Worm (Caenorhabditis elegans) whole organism, L4 larva: Measurements from ENCODE around the gene C05E7.3.

Experiments
- D1046.2 ChIP-seq: fragments of 200-800 bp; sonication (Bioruptor generic); IDR thresholded peaks from 2 replicates; pipeline ENCODE4 v1.3.6; 2022; ENCODE audit warnings: missing genetic modification characterization, missing compliant biosample characterization
- F37D6.2 ChIP-seq: sonication (generic microtip); optimal IDR thresholded peaks from 2 replicates; lab custom pipeline; 2016; ENCODE audit warnings: mild to moderate bottlenecking, missing genetic modification characterization, missing compliant biosample characterization
- F49E8.2 ChIP-seq: sonication (generic microtip); optimal IDR thresholded peaks from 2 replicates; lab custom pipeline; 2016; ENCODE audit warnings: missing compliant biosample characterization, mild to moderate bottlenecking, missing genetic modification characterization, borderline replicate concordance
- Y75B8A.6 ChIP-seq: fragments of 200-800 bp; sonication (Bioruptor generic); IDR thresholded peaks from 2 replicates; pipeline ENCODE4 v1.3.6; 2022; ENCODE audit warnings: missing genetic modification reagents, missing genetic modification characterization, missing compliant biosample characterization
- aha-1 ChIP-seq: fragments of 150-350 bp; peaks from one replicate; lab custom pipeline; 2014; ENCODE audit warnings: missing biosample characterization, missing genetic modification characterization
- aly-2 ChIP-seq: sonication (generic microtip); optimal IDR thresholded peaks from 2 replicates; lab custom pipeline; 2018; ENCODE audit warnings: missing biosample characterization, missing genetic modification characterization
- arid-1 ChIP-seq: fragments of 200-800 bp; sonication (Bioruptor generic); conservative IDR thresholded peaks from 2 replicates; pipeline ENCODE4 v1.3.6; 2022; ENCODE audit warnings: missing genetic modification reagents, missing genetic modification characterization, missing compliant biosample characterization
- attf-4 ChIP-seq: sonication (generic microtip); optimal IDR thresholded peaks from 3 replicates; lab custom pipeline; 2017; ENCODE audit warnings: missing biosample characterization, missing genetic modification characterization
- ces-1 ChIP-seq: fragments of 150-350 bp; sonication (generic microtip); optimal IDR thresholded peaks from 4 replicates; lab custom pipeline; 2014; ENCODE audit warnings: missing biosample characterization, missing genetic modification reagents, missing genetic modification characterization
- daf-12 ChIP-seq: fragments of 150-350 bp; optimal IDR thresholded peaks from 2 replicates; lab custom pipeline; 2014; ENCODE audit warnings: missing biosample characterization, missing genetic modification reagents, missing genetic modification characterization
- daf-16 ChIP-seq, 3 experiments: sonication (generic microtip); optimal IDR thresholded peaks; 2 replicates each; lab custom pipeline; 2016 to 2017; ENCODE audit warnings: missing genetic modification characterization in 3 of 3, missing genetic modification reagents in 3 of 3, mild to moderate bottlenecking in 2 of 3, missing compliant biosample characterization in 2 of 3, missing biosample characterization in 1 of 3, moderate library complexity in 1 of 3
- daf-19 ChIP-seq: fragments of 200-800 bp; sonication (Bioruptor generic); conservative IDR thresholded peaks from 2 replicates; pipeline ENCODE4 v1.3.6; 2022; ENCODE audit warnings: missing genetic modification characterization, missing compliant biosample characterization
- daf-8 ChIP-seq: fragments of 200-800 bp; sonication (Bioruptor generic); IDR thresholded peaks from 2 replicates; pipeline ENCODE4 v1.3.6; 2022; ENCODE audit warnings: missing genetic modification characterization, missing compliant biosample characterization
- dmd-9 ChIP-seq: fragments of 200-800 bp; sonication (Bioruptor generic); IDR thresholded peaks from 2 replicates; pipeline ENCODE4 v1.3.6; 2022; ENCODE audit warnings: missing genetic modification reagents, missing genetic modification characterization, missing compliant biosample characterization
- dve-1 ChIP-seq: sonication (generic microtip); optimal IDR thresholded peaks from 2 replicates; lab custom pipeline; 2017; ENCODE audit warnings: antibody characterized with exemption, mild to moderate bottlenecking, missing genetic modification characterization, missing compliant biosample characterization; ENCODE audit not compliant: insufficient read depth
- egl-27 ChIP-seq: sonication (generic microtip); optimal IDR thresholded peaks from 3 replicates; lab custom pipeline; 2017; ENCODE audit warnings: missing biosample characterization, missing genetic modification reagents, missing genetic modification characterization
- gei-8 ChIP-seq: fragments of 200-800 bp; sonication (Bioruptor generic); optimal IDR thresholded peaks from 2 replicates; lab custom pipeline; 2018; ENCODE audit warnings: mild to moderate bottlenecking, missing genetic modification characterization, missing compliant biosample characterization
- hlh-11 ChIP-seq: fragments of 200-800 bp; sonication (Bioruptor generic); optimal IDR thresholded peaks from 2 replicates; lab custom pipeline; 2018; ENCODE audit warnings: mild to moderate bottlenecking, missing genetic modification characterization, missing compliant biosample characterization
- hlh-30 ChIP-seq: sonication (generic microtip); optimal IDR thresholded peaks from 2 replicates; lab custom pipeline; 2017; ENCODE audit warnings: antibody characterized with exemption, mild to moderate bottlenecking, missing genetic modification characterization, missing compliant biosample characterization; ENCODE audit not compliant: insufficient read depth
- lin-13 ChIP-seq: fragments of 150-350 bp; optimal IDR thresholded peaks from 2 replicates; lab custom pipeline; 2014; ENCODE audit warnings: missing biosample characterization, missing genetic modification reagents, missing genetic modification characterization
- lin-15B ChIP-seq: fragments of 150-350 bp; sonication (generic microtip); optimal IDR thresholded peaks from 3 replicates; lab custom pipeline; 2014; ENCODE audit warnings: missing biosample characterization, missing genetic modification characterization
- lin-39 ChIP-seq: fragments of 150-350 bp; optimal IDR thresholded peaks from 2 replicates; lab custom pipeline; 2014; ENCODE audit warnings: missing biosample characterization, missing genetic modification reagents, missing genetic modification characterization
- lsy-2 ChIP-seq, 2 experiments: fragments of 150-350 bp in 1 of 2; sonication (generic microtip) in 1 of 2; optimal IDR thresholded peaks; 2 replicates each; lab custom pipeline; 2014 to 2017; ENCODE audit warnings: missing biosample characterization in 2 of 2, missing genetic modification characterization in 2 of 2
- madf-9 ChIP-seq: fragments of 200-800 bp; sonication (Bioruptor generic); conservative IDR thresholded peaks from 2 replicates; pipeline ENCODE4 v1.3.6; 2022; ENCODE audit warnings: missing genetic modification reagents, missing genetic modification characterization, missing compliant biosample characterization
- mdl-1 ChIP-seq, 2 experiments: fragments of 150-350 bp in 1 of 2; sonication (generic microtip) in 1 of 2; optimal IDR thresholded peaks; 2 replicates each; lab custom pipeline; 2014 to 2017; ENCODE audit warnings: missing biosample characterization in 2 of 2, missing genetic modification characterization in 2 of 2
- mdt-29 ChIP-seq: fragments of 200-800 bp; sonication (Bioruptor generic); IDR thresholded peaks from 2 replicates; pipeline ENCODE4 v1.3.6; 2022; ENCODE audit warnings: missing genetic modification reagents, missing genetic modification characterization, missing compliant biosample characterization
- mep-1 ChIP-seq: fragments of 150-350 bp; sonication (generic microtip); optimal IDR thresholded peaks from 3 replicates; lab custom pipeline; 2014; ENCODE audit warnings: missing biosample characterization, missing genetic modification characterization
- mxl-2 ChIP-seq: fragments of 200-800 bp; sonication (Bioruptor generic); conservative IDR thresholded peaks from 2 replicates; pipeline ENCODE4 v1.3.6; 2022; ENCODE audit warnings: missing genetic modification reagents, missing genetic modification characterization, missing compliant biosample characterization
- nhr-11 ChIP-seq: fragments of 150-350 bp; optimal IDR thresholded peaks from 2 replicates; lab custom pipeline; 2014; ENCODE audit warnings: missing biosample characterization, missing genetic modification characterization
- nhr-6 ChIP-seq: fragments of 150-350 bp; optimal IDR thresholded peaks from 2 replicates; lab custom pipeline; 2014; ENCODE audit warnings: missing biosample characterization, missing genetic modification characterization
- pha-4 ChIP-seq, 2 experiments: fragments of 150-350 bp in 1 of 2; fragments of 200-800 bp in 1 of 2; sonication (Bioruptor generic) in 1 of 2; IDR thresholded peaks in 1 of 2; optimal IDR thresholded peaks in 1 of 2; 2 replicates each; pipeline versions ENCODE4 v1.3.6 to Lab custom; 2014 to 2022; ENCODE audit warnings: missing genetic modification characterization in 2 of 2, missing genetic modification reagents in 2 of 2, missing biosample characterization in 1 of 2, missing compliant biosample characterization in 1 of 2
- rbr-2 ChIP-seq: sonication (generic microtip); optimal IDR thresholded peaks from 2 replicates; lab custom pipeline; 2016; ENCODE audit warnings: missing genotype, missing genetic modification characterization, missing compliant biosample characterization
- saeg-2 ChIP-seq: fragments of 200-800 bp; sonication (Bioruptor generic); IDR thresholded peaks from 2 replicates; pipeline ENCODE4 v1.3.6; 2022; ENCODE audit warnings: missing genetic modification reagents, missing genetic modification characterization, missing compliant biosample characterization
- snpc-1.2 ChIP-seq: fragments of 200-800 bp; sonication (Bioruptor generic); IDR thresholded peaks from 2 replicates; pipeline ENCODE4 v1.3.6; 2022; ENCODE audit warnings: missing genetic modification reagents, missing genetic modification characterization, missing compliant biosample characterization
- spr-1 ChIP-seq: sonication (generic microtip); optimal IDR thresholded peaks from 2 replicates; lab custom pipeline; 2016; ENCODE audit warnings: mild to moderate bottlenecking, missing genetic modification characterization, missing compliant biosample characterization
- tra-1 ChIP-seq: fragments of 200-800 bp; sonication (Bioruptor generic); IDR thresholded peaks from 2 replicates; pipeline ENCODE4 v1.3.6; 2022; ENCODE audit warnings: missing genetic modification reagents, missing genetic modification characterization, missing compliant biosample characterization
- unc-130 ChIP-seq: sonication (generic microtip); optimal IDR thresholded peaks from 2 replicates; lab custom pipeline; 2016; ENCODE audit warnings: missing genetic modification reagents, missing genetic modification characterization, missing compliant biosample characterization
- unc-62 ChIP-seq, 3 experiments: fragments of 150-350 bp in 1 of 3; sonication (generic microtip); optimal IDR thresholded peaks in 2 of 3; peaks in 1 of 3; 1 replicate in 1 of 3; 2 replicates in 2 of 3; lab custom pipeline; 2014 to 2017; ENCODE audit warnings: missing biosample characterization in 3 of 3, missing genetic modification characterization in 3 of 3, missing genetic modification reagents in 3 of 3, missing genotype in 1 of 3
- ztf-7 ChIP-seq: fragments of 150-350 bp; optimal IDR thresholded peaks from 2 replicates; lab custom pipeline; 2014; ENCODE audit warnings: missing biosample characterization, missing genetic modification characterization

Gene C05E7.3

DNA sequence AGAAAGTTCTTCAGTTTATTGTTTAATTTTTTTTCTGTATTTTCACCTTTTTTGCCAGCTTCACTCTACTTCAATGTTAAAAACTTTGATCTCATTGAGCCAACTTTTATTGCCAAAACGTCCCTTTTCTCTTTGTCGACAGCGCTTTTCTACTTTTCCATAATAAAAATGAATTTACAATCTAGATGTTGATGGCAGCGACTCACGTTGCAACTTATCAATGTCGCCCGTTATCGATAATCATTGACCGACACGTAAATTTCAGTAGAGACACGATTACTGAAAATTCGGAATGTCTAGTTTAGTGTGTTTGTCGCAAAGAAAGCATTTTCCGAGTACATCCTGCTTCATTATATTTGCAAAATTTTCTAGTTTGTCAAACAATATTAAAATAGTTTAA, 33.3 kb upstream of the C05E7.3 start (continued):
- TF ChIP-seq unc-62 (GFP tag; optimal IDR thresholded peaks at IDR 0.05 in 1 of 2; lab: Kevin White, UChicago) (peak in 1 of 2 experiments; percentile 11), unc-62 (tag; optimal IDR thresholded peaks at IDR 0.05; lab: Kevin White, UChicago) (no peak), daf-16 (GFP tag; optimal IDR thresholded peaks at IDR 0.05; lab: Kevin White, UChicago) (no peak), daf-16 (tag; optimal IDR thresholded peaks at IDR 0.05; lab: Kevin White, UChicago) (peak; percentile 56), pha-4 (GFP tag; IDR thresholded peaks at IDR 0.05; lab: Robert Waterston, UW) (no peak), pha-4 (tag; optimal IDR thresholded peaks at IDR 0.05; lab: Kevin White, UChicago) (no peak), daf-8 (no peak), tra-1 (GFP tag; lab: Robert Waterston, UW) (no peak), ztf-7 (tag; lab: Kevin White, UChicago) (no peak), Y75B8A.6 (GFP tag; lab: Robert Waterston, UW) (no peak), arid-1 (GFP tag; lab: Robert Waterston, UW) (no peak), dve-1 (tag; lab: Kevin White, UChicago) (peak; percentile 7), attf-4 (tag; lab: Kevin White, UChicago) (no peak), mdl-1 (tag; optimal IDR thresholded peaks at IDR 0.05; lab: Kevin White, UChicago) (no peak), gei-8 (GFP tag; lab: Kevin White, UChicago) (no peak)

DNA sequence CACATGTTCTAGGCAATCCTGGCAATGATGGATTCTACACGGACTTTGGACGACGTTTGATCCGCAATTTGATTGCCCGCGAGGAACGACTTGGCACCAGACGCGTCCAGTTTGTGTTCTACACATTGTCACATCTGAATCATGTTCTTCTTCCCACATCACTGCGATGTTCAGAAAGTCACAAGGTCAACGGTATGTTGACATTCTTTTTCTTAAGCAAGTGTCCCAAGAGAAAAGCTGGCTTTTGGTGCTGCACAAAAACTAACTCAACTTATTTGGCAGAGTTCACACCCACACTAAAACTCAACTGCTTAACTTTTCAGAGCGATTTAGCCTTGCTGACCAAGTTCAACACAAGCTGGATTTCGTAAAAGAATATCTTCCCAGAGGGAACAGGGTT, 32.1 kb upstream of the C05E7.3 start:
- TF ChIP-seq lsy-2 (tag; optimal IDR thresholded peaks at IDR 0.05; lab: Kevin White, UChicago) (no peak), hlh-11 (tag; lab: Kevin White, UChicago) (peak; percentile 4), unc-62 (GFP tag; optimal IDR thresholded peaks at IDR 0.05 in 1 of 2; lab: Kevin White, UChicago) (peak in 1 of 2 experiments; percentile 98), unc-62 (tag; optimal IDR thresholded peaks at IDR 0.05; lab: Kevin White, UChicago) (no peak), F37D6.2 (tag; lab: Kevin White, UChicago) (no peak), hlh-30 (tag; lab: Kevin White, UChicago) (peak; percentile 4), mdt-29 (GFP tag; lab: Robert Waterston, UW) (no peak)
- TF ChIP-seq, all 104 proteins: peak for 3

DNA sequence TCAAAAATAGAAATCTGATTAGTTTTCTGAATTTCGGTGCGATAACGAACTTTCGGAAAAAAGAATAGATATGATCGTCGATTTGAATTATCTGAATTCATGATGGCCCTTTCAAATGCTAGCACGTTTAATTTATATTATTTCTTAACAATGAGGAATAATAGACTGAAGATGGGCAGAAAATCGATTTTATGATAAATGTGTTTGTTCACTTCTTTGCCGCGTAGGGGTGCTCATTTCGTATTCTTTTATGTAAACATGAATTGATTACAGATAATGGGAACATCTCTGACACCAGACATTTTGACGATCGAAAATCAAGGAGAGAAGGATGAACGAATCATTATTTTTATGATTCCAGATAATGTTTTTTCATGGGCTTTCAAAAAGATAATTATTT, 31.0 kb upstream of the C05E7.3 start, which contains the start of gene F11C1.9:
F11C1.9 (minus strand) TSS at position 101 of the 400 bp plus-strand sequence.
- TF ChIP-seq daf-16 (GFP tag; optimal IDR thresholded peaks at IDR 0.05; lab: Kevin White, UChicago) (no peak), daf-16 (tag; optimal IDR thresholded peaks at IDR 0.05; lab: Kevin White, UChicago) (peak; percentile 79), unc-130 (GFP tag; lab: Kevin White, UChicago) (no peak), nhr-11 (tag; lab: Kevin White, UChicago) (no peak), pha-4 (GFP tag; IDR thresholded peaks at IDR 0.05; lab: Robert Waterston, UW) (no peak), pha-4 (tag; optimal IDR thresholded peaks at IDR 0.05; lab: Kevin White, UChicago) (no peak), lin-39 (tag; lab: Kevin White, UChicago) (no peak)

DNA sequence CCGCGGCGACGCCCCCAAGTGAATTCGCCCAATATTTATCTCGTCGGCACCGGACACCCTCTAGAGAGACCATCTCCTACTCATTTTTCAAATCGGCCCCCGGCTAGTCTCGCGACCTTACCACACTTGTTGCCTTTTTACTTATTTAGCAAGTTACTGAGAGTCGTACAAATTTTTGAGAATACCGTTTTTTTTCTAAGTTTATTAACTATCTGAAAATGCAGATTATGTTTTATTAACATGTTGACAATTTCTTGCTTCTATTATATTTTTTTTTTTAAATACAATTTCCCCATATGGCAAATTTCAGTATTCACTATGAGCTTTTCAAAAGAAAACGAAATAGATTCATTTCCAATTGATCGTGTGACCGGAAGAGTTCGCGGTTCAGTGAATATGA, 30.3 kb upstream of the C05E7.3 start, which contains the start of the genes F11C1.4 and F11C1.10:
F11C1.4 (plus strand) TSS at position 301 of the 400 bp plus-strand sequence.
F11C1.10 (plus strand) TSS at position 309 of the 400 bp plus-strand sequence.
- TF ChIP-seq snpc-1.2 (GFP tag; lab: Robert Waterston, UW) (no peak), aly-2 (no peak), dmd-9 (GFP tag; lab: Robert Waterston, UW) (no peak), ztf-7 (tag; lab: Kevin White, UChicago) (no peak)

DNA sequence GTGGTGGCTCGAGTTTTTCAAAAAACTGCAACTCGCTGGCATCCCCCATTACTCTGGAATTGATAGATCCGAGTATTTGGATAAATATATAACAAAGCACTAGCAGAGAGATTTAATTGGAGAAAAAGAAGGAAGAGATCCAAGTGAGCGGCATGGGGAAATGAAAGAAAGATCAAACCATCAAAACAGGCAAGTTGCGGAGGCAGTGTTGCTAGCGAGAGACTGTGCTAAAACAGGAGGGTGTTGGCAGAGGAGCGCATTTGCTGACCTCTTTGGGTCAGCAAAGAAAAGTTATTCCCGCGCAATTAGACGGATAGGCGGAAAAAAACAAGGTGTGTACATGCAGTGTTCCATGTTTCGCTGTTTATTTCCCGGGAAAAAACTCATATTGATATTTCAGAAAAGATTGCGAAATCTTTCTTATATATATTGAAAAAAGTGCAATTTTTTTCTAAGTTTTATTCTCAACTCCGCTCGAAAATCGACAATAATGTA, 29.2 kb upstream of the C05E7.3 start, which contains the start of gene ppk-3:
ppk-3 (minus strand) TSS at position 51 of the 495 bp plus-strand sequence.
- TF ChIP-seq nhr-6 (tag; lab: Kevin White, UChicago) (peak; percentile 17), ces-1 (GFP tag; lab: Kevin White, UChicago) (no peak), daf-19 (GFP tag; lab: Robert Waterston, UW) (no peak), egl-27 (no peak), saeg-2 (GFP tag; lab: Robert Waterston, UW) (no peak), lin-39 (tag; lab: Kevin White, UChicago) (no peak), spr-1 (tag; lab: Kevin White, UChicago) (peak; percentile 9), D1046.2 (GFP tag; lab: Robert Waterston, UW) (no peak), mep-1 (tag; lab: Kevin White, UChicago) (peak; percentile 79), attf-4 (tag; lab: Kevin White, UChicago) (no peak), pha-4 (GFP tag; IDR thresholded peaks at IDR 0.05; lab: Robert Waterston, UW) (no peak), pha-4 (tag; optimal IDR thresholded peaks at IDR 0.05; lab: Kevin White, UChicago) (peak; percentile 45), daf-12 (tag; lab: Kevin White, UChicago) (no peak), madf-9 (GFP tag; lab: Robert Waterston, UW) (0 out of 2 replicates have a peak, but pooled peaks have one; percentile 11), lin-15B (tag; lab: Kevin White, UChicago) (no peak), F49E8.2 (tag; lab: Kevin White, UChicago) (no peak), mxl-2 (no peak), nhr-11 (tag; lab: Kevin White, UChicago) (peak; percentile 76), ztf-7 (tag; lab: Kevin White, UChicago) (no peak), rbr-2 (tag; lab: Kevin White, UChicago) (peak; percentile 62), aha-1 (tag; lab: Kevin White, UChicago) (peak; percentile 98), lin-13 (peak; percentile 0)
